Fruit fly (Drosophila melanogaster) whole organism, embryonic: ENCODE measurements around the gene Pcd.
A peak's percentile ranks its signal among the peaks of the same experiment; 100 is the strongest.

Source experiments
- Ada2b ChIP-seq: fragments of 200-800 bp; sonication (Bioruptor generic); IDR thresholded peaks from 2 replicates; pipeline ENCODE4 v1.3.6; 2022; ENCODE audit warnings: missing biosample characterization, missing genetic modification characterization
- Adf1 ChIP-seq: fragments of 200-800 bp; sonication (Bioruptor generic); IDR thresholded peaks from 2 replicates; pipeline ENCODE4 v1.3.6; 2022; ENCODE audit warnings: missing biosample characterization, missing genetic modification characterization
- Aef1 ChIP-seq: fragments of 200-800 bp; sonication (Bioruptor generic); IDR thresholded peaks from 3 replicates; pipeline ENCODE4 v1.3.6; 2022; ENCODE audit warnings: missing biosample characterization, missing genetic modification characterization
- Blimp-1 ChIP-seq: fragments of 200-800 bp; sonication (Bioruptor generic); optimal IDR thresholded peaks from 3 replicates; lab custom pipeline; 2018; ENCODE audit warnings: missing biosample characterization, missing genetic modification characterization, mild to moderate bottlenecking, moderate library complexity, missing genetic modification reagents
- CG10274 ChIP-seq: fragments of 200-800 bp; sonication (Bioruptor generic); optimal IDR thresholded peaks from 3 replicates; lab custom pipeline; 2017; ENCODE audit warnings: missing biosample characterization, mild to moderate bottlenecking, missing genetic modification characterization
- CG11085 ChIP-seq: fragments of 200-800 bp; sonication (Bioruptor generic); IDR thresholded peaks from 2 replicates; pipeline ENCODE4 v1.3.6; 2022; ENCODE audit warnings: missing biosample characterization, missing genetic modification characterization
- CG12236 ChIP-seq: fragments of 200-800 bp; sonication (Bioruptor generic); optimal IDR thresholded peaks from 2 replicates; lab custom pipeline; 2016; ENCODE audit warnings: missing biosample characterization, missing genetic modification characterization
- CG13287 ChIP-seq: fragments of 200-800 bp; sonication (Bioruptor generic); IDR thresholded peaks from 2 replicates; pipeline ENCODE4 v1.3.6; 2022; ENCODE audit warnings: missing biosample characterization, missing genetic modification characterization; ENCODE audit not compliant: partially characterized antibody
- CG18262 ChIP-seq: fragments of 200-800 bp; optimal IDR thresholded peaks from 3 replicates; lab custom pipeline; 2019; ENCODE audit warnings: missing biosample characterization, mild to moderate bottlenecking, missing genetic modification characterization, moderate library complexity
- CG3065 ChIP-seq: fragments of 200-800 bp; sonication (Bioruptor generic); optimal IDR thresholded peaks from 2 replicates; lab custom pipeline; 2016; ENCODE audit warnings: missing biosample characterization, missing genetic modification characterization
- CG3407 ChIP-seq: fragments of 200-800 bp; sonication (Bioruptor generic); optimal IDR thresholded peaks from 2 replicates; lab custom pipeline; 2018; ENCODE audit warnings: missing biosample characterization, mild to moderate bottlenecking, missing genetic modification characterization
- CG6654 ChIP-seq: fragments of 200-800 bp; sonication (Bioruptor generic); optimal IDR thresholded peaks from 2 replicates; lab custom pipeline; 2017; ENCODE audit warnings: missing biosample characterization, mild to moderate bottlenecking, missing genetic modification characterization
- CG6791 ChIP-seq: fragments of 200-800 bp; sonication (Bioruptor generic); IDR thresholded peaks from 3 replicates; pipeline ENCODE4 v1.3.6; 2022; ENCODE audit warnings: missing biosample characterization, missing genetic modification characterization; ENCODE audit not compliant: partially characterized antibody
- CG8290 ChIP-seq, 3 experiments: fragments of 200-800 bp; sonication (Bioruptor generic); optimal IDR thresholded peaks; 2 replicates each; lab custom pipeline; 2016 to 2019; ENCODE audit warnings: missing biosample characterization in 3 of 3, missing genetic modification characterization in 3 of 3, mild to moderate bottlenecking in 2 of 3, moderate library complexity in 1 of 3
- CG8924 ChIP-seq: fragments of 200-800 bp; optimal IDR thresholded peaks from 3 replicates; lab custom pipeline; 2019; ENCODE audit warnings: missing biosample characterization, mild to moderate bottlenecking, missing genetic modification characterization, moderate library complexity
- CG9609 ChIP-seq: fragments of 200-800 bp; sonication (Bioruptor generic); optimal IDR thresholded peaks from 3 replicates; lab custom pipeline; 2016; ENCODE audit warnings: missing biosample characterization, missing genetic modification characterization
- D19A ChIP-seq: fragments of 200-800 bp; optimal IDR thresholded peaks from 3 replicates; lab custom pipeline; 2019; ENCODE audit warnings: missing biosample characterization, mild to moderate bottlenecking, missing genetic modification characterization, moderate library complexity
- Dp ChIP-seq: fragments of 200-800 bp; sonication (Bioruptor generic); optimal IDR thresholded peaks from 2 replicates; lab custom pipeline; 2018; ENCODE audit warnings: missing biosample characterization, mild to moderate bottlenecking, missing genetic modification characterization, moderate library complexity
- Ets97D ChIP-seq: fragments of 200-800 bp; sonication (Bioruptor generic); optimal IDR thresholded peaks from 3 replicates; lab custom pipeline; 2016; ENCODE audit warnings: missing biosample characterization, missing genetic modification characterization
- HHEX ChIP-seq: fragments of 200-800 bp; sonication (Bioruptor generic); optimal IDR thresholded peaks from 3 replicates; lab custom pipeline; 2017; ENCODE audit warnings: missing biosample characterization, mild to moderate bottlenecking, missing genetic modification characterization, missing genetic modification reagents
- HLH4C ChIP-seq: fragments of 200-800 bp; sonication (Bioruptor generic); IDR thresholded peaks from 3 replicates; pipeline ENCODE4 v1.3.6; 2022; ENCODE audit warnings: missing biosample characterization, missing genetic modification characterization; ENCODE audit not compliant: partially characterized antibody
- Lpt ChIP-seq: fragments of >200 bp; optimal IDR thresholded peaks from 2 replicates; lab custom pipeline; 2018; ENCODE audit warnings: missing biosample characterization, missing genetic modification characterization
- Med ChIP-seq: fragments of 200-800 bp; sonication (Bioruptor generic); peaks from one replicate; lab custom pipeline; 2016; ENCODE audit warnings: missing biosample characterization, missing genetic modification characterization, mild to moderate bottlenecking, inconsistent platforms, moderate library complexity
- Oli ChIP-seq: fragments of 200-800 bp; sonication (Bioruptor generic); optimal IDR thresholded peaks from 2 replicates; lab custom pipeline; 2018; ENCODE audit warnings: missing biosample characterization, mild to moderate bottlenecking, missing genetic modification characterization, moderate library complexity
- Optix ChIP-seq: fragments of 200-800 bp; sonication (Bioruptor generic); IDR thresholded peaks from 3 replicates; pipeline ENCODE4 v1.3.6; 2022; ENCODE audit warnings: missing biosample characterization, missing genetic modification characterization
- Ravus ChIP-seq: fragments of 200-800 bp; sonication (Bioruptor generic); IDR thresholded peaks from 2 replicates; pipeline ENCODE4 v1.3.6; 2022; ENCODE audit warnings: missing biosample characterization, missing genetic modification characterization
- Rx ChIP-seq: fragments of 200-800 bp; sonication (Bioruptor generic); IDR thresholded peaks from 2 replicates; pipeline ENCODE4 v1.3.6; 2022; ENCODE audit warnings: missing biosample characterization, missing genetic modification characterization
- Six4 ChIP-seq: fragments of 200-800 bp; sonication (Bioruptor generic); optimal IDR thresholded peaks from 2 replicates; lab custom pipeline; 2016; ENCODE audit warnings: missing biosample characterization, missing genetic modification characterization
- Sry-δ ChIP-seq: fragments of 200-800 bp; sonication (Bioruptor generic); optimal IDR thresholded peaks from 2 replicates; lab custom pipeline; 2016; ENCODE audit warnings: missing biosample characterization, missing genetic modification characterization
- al ChIP-seq: fragments of 200-800 bp; sonication (Bioruptor generic); IDR thresholded peaks from 2 replicates; pipeline ENCODE4 v1.3.6; 2022; ENCODE audit warnings: missing biosample characterization, missing genetic modification characterization
- amos ChIP-seq: fragments of 200-800 bp; sonication (Bioruptor generic); IDR thresholded peaks from 2 replicates; pipeline ENCODE4 v1.3.6; 2022; ENCODE audit warnings: missing biosample characterization, missing genetic modification characterization; ENCODE audit not compliant: partially characterized antibody
- aop ChIP-seq: fragments of 200-800 bp; sonication (Bioruptor generic); IDR thresholded peaks from 2 replicates; pipeline ENCODE4 v1.3.6; 2022; ENCODE audit warnings: missing biosample characterization, missing genetic modification characterization
- bowl ChIP-seq: fragments of 200-800 bp; sonication (Bioruptor generic); IDR thresholded peaks from 2 replicates; pipeline ENCODE4 v1.3.6; 2022; ENCODE audit warnings: missing biosample characterization, missing genetic modification characterization
- btn ChIP-seq: fragments of 200-800 bp; sonication (Bioruptor generic); optimal IDR thresholded peaks from 2 replicates; lab custom pipeline; 2016; ENCODE audit warnings: missing biosample characterization, missing genetic modification characterization
- cas ChIP-seq: fragments of 200-800 bp; sonication (Bioruptor generic); IDR thresholded peaks from 2 replicates; pipeline ENCODE4 v1.3.6; 2022; ENCODE audit warnings: missing biosample characterization, missing genetic modification characterization
- chn ChIP-seq: fragments of 200-800 bp; sonication (Bioruptor generic); optimal IDR thresholded peaks from 2 replicates; lab custom pipeline; 2016; ENCODE audit warnings: missing biosample characterization, missing genetic modification characterization
- crc ChIP-seq: fragments of 200-800 bp; sonication (Bioruptor generic); optimal IDR thresholded peaks from 2 replicates; lab custom pipeline; 2016; ENCODE audit warnings: missing biosample characterization, missing genetic modification characterization
- crol ChIP-seq: fragments of 200-800 bp; sonication (Bioruptor generic); IDR thresholded peaks from 2 replicates; pipeline ENCODE4 v1.3.6; 2022; ENCODE audit warnings: missing biosample characterization, missing genetic modification characterization
- eve ChIP-seq, 2 experiments: fragments of >200 bp; optimal IDR thresholded peaks; 2 replicates each; lab custom pipeline; 2017; ENCODE audit warnings: missing biosample characterization in 2 of 2, missing genetic modification characterization in 2 of 2
- gcm ChIP-seq: fragments of 200-800 bp; sonication (Bioruptor generic); optimal IDR thresholded peaks from 2 replicates; lab custom pipeline; 2019; ENCODE audit warnings: missing biosample characterization, mild to moderate bottlenecking, missing genetic modification characterization, moderate library complexity
- gt ChIP-seq: fragments of 200-800 bp; sonication (Bioruptor generic); IDR thresholded peaks from 2 replicates; pipeline ENCODE4 v1.3.6; 2022; ENCODE audit warnings: missing biosample characterization, missing genetic modification characterization
- onecut ChIP-seq: fragments of 200-800 bp; sonication (Bioruptor generic); IDR thresholded peaks from 2 replicates; pipeline ENCODE4 v1.3.6; 2022; ENCODE audit warnings: missing biosample characterization, missing genetic modification characterization
- sima ChIP-seq: fragments of 200-800 bp; sonication (Bioruptor generic); optimal IDR thresholded peaks from 2 replicates; lab custom pipeline; 2016; ENCODE audit warnings: missing biosample characterization, missing genetic modification characterization
- slbo ChIP-seq: fragments of 200-800 bp; sonication (Bioruptor generic); IDR thresholded peaks from 2 replicates; pipeline ENCODE4 v1.3.6; 2022; ENCODE audit warnings: missing biosample characterization, missing genetic modification characterization
- slp2 ChIP-seq: fragments of 200-800 bp; sonication (Bioruptor generic); optimal IDR thresholded peaks from 2 replicates; lab custom pipeline; 2016; ENCODE audit warnings: missing biosample characterization, missing genetic modification characterization
- tap ChIP-seq: fragments of 200-800 bp; optimal IDR thresholded peaks from 3 replicates; lab custom pipeline; 2019; ENCODE audit warnings: missing biosample characterization, mild to moderate bottlenecking, missing genetic modification characterization, moderate library complexity
- tio ChIP-seq: fragments of 200-800 bp; sonication (Bioruptor generic); optimal IDR thresholded peaks from 2 replicates; lab custom pipeline; 2017; ENCODE audit warnings: missing biosample characterization, missing genetic modification characterization, inconsistent platforms
- tna ChIP-seq: fragments of 200-800 bp; sonication (Bioruptor generic); IDR thresholded peaks from 2 replicates; pipeline ENCODE4 v1.3.6; 2022; ENCODE audit warnings: missing biosample characterization, missing genetic modification characterization; ENCODE audit not compliant: partially characterized antibody
- trem ChIP-seq: fragments of 200-800 bp; optimal IDR thresholded peaks from 3 replicates; lab custom pipeline; 2019; ENCODE audit warnings: missing biosample characterization, mild to moderate bottlenecking, missing genetic modification characterization, moderate library complexity
- twi ChIP-seq: fragments of 200-800 bp; optimal IDR thresholded peaks from 2 replicates; lab custom pipeline; 2019; ENCODE audit warnings: missing biosample characterization, mild to moderate bottlenecking, missing genetic modification characterization, moderate library complexity
- yki ChIP-seq: fragments of >200 bp; optimal IDR thresholded peaks from 3 replicates; lab custom pipeline; 2018

Pcd gene

dm6 chr3R:29675333-29675732, 47.6 kb upstream of the Pcd start, which contains the start of the genes Bub3 and Cap-D2 (continued):
- TF ChIP-seq amos (GFP tag; lab: Robert Waterston, UW) = peak; percentile 70
- TF ChIP-seq CG10274 (GFP tag; lab: Kevin White, UChicago) = no peak
- peak; percentile 63; the same call in 2 of the 3 replicates for TF ChIP-seq Optix (GFP tag; lab: Robert Waterston, UW)
- TF ChIP-seq Oli (tag; lab: Kevin White, UChicago) = peak; percentile 43
- TF ChIP-seq trem = peak; percentile 87
- TF ChIP-seq CG11085 = 0 out of 2 replicates have a peak, but pooled peaks have one; percentile 8
- TF ChIP-seq eve (GFP tag; optimal IDR thresholded peaks at IDR 0.05; lab: Kevin White, UChicago) = no peak
- peak; percentile 39; the same call in 1 of the 2 replicates for TF ChIP-seq al (GFP tag; lab: Robert Waterston, UW)
- TF ChIP-seq Ets97D (GFP tag; lab: Kevin White, UChicago) = peak; percentile 83
- TF ChIP-seq sima = no peak
- no peak for TF ChIP-seq Lpt (GFP tag; lab: Kevin White, UChicago)
- no peak for TF ChIP-seq yki (lab: Kevin White, UChicago)
- peak; percentile 34; the same call in 1 of the 2 replicates for TF ChIP-seq Rx (GFP tag; lab: Robert Waterston, UW)
- peak; percentile 86 for TF ChIP-seq HLH4C (GFP tag; lab: Robert Waterston, UW)
- peak; percentile 38 for TF ChIP-seq CG12236 (GFP tag; lab: Kevin White, UChicago)
- TF ChIP-seq crol (GFP tag; lab: Robert Waterston, UW) = no peak
- peak; percentile 58; the same call in 1 of the 2 replicates for TF ChIP-seq aop (GFP tag; lab: Robert Waterston, UW)
- TF ChIP-seq Ada2b (GFP tag; lab: Robert Waterston, UW) = peak; percentile 72
- no peak for TF ChIP-seq tio (GFP tag; lab: Kevin White, UChicago)
- TF ChIP-seq Blimp-1 (GFP tag; lab: Kevin White, UChicago) = peak; percentile 63
- TF ChIP-seq slp2 (GFP tag; lab: Kevin White, UChicago) = peak; percentile 46
- no peak for TF ChIP-seq gt (GFP tag; lab: Robert Waterston, UW)
- peak; percentile 59 for TF ChIP-seq Dp
- TF ChIP-seq twi (tag; lab: Kevin White, UChicago) = peak; percentile 51
- TF ChIP-seq slbo = peak; percentile 81
- TF ChIP-seq Sry-δ = peak; percentile 97
- TF ChIP-seq Six4 (GFP tag; lab: Kevin White, UChicago) = peak; percentile 60
- peak; percentile 12 for TF ChIP-seq CG6654 (GFP tag; lab: Kevin White, UChicago)
- TF ChIP-seq CG6791 (GFP tag; lab: Robert Waterston, UW) = peak; percentile 75
- peak; percentile 44 for TF ChIP-seq D19A (tag; lab: Kevin White, UChicago)
- TF ChIP-seq onecut (GFP tag; lab: Robert Waterston, UW) = no peak
- TF ChIP-seq Ravus = no peak
- TF ChIP-seq CG3407 (GFP tag; lab: Kevin White, UChicago) = peak; percentile 26
- peak; percentile 33 for TF ChIP-seq gcm (GFP tag; lab: Kevin White, UChicago)
- TF ChIP-seq tna (GFP tag; lab: Robert Waterston, UW) = peak; percentile 67; the same call in 1 of the 2 replicates
- TF ChIP-seq Med = peak; percentile 95
- peak; percentile 63 for TF ChIP-seq CG9609 (GFP tag; lab: Kevin White, UChicago)
- TF ChIP-seq CG8290 (GFP tag; optimal IDR thresholded peaks at IDR 0.05; lab: Kevin White, UChicago) = peak; percentile 88
- peak in 1 of 2 experiments; percentile 27 for TF ChIP-seq CG8290 (tag; optimal IDR thresholded peaks at IDR 0.05; lab: Kevin White, UChicago)
- peak; percentile 78 for TF ChIP-seq btn (GFP tag; lab: Kevin White, UChicago)
- TF ChIP-seq CG3065 = no peak
- TF ChIP-seq chn = peak; percentile 84
- TF ChIP-seq bowl = peak; percentile 40; the same call in 1 of the 2 replicates
- peak; percentile 43 for TF ChIP-seq tap (tag; lab: Kevin White, UChicago)
- TF ChIP-seq CG13287 = peak; percentile 92
- TF ChIP-seq Aef1 (GFP tag; lab: Robert Waterston, UW) = peak; percentile 76
- no peak for TF ChIP-seq CG18262 (tag; lab: Kevin White, UChicago)
- TF ChIP-seq CG8924 (tag; lab: Kevin White, UChicago) = peak; percentile 65
- no peak for TF ChIP-seq cas
- TF ChIP-seq HHEX (GFP tag; lab: Kevin White, UChicago) = peak; percentile 53
- peak; percentile 56 for TF ChIP-seq crc (GFP tag; lab: Kevin White, UChicago)
- TF ChIP-seq Adf1 (GFP tag; lab: Robert Waterston, UW) = peak; percentile 25; the same call in 1 of the 2 replicates
